Worm (Caenorhabditis elegans) whole organism, L2 larva: ENCODE measurements around the gene fbxa-164.

Experiments used
- alr-1 ChIP-seq: fragments of 150-350 bp; optimal IDR thresholded peaks from 2 replicates; lab custom pipeline; 2014; ENCODE audit warnings: missing biosample characterization, missing genetic modification characterization
- blmp-1 ChIP-seq: sonication (generic microtip); optimal IDR thresholded peaks from 2 replicates; lab custom pipeline; 2017; ENCODE audit warnings: missing genetic modification characterization, mild to moderate bottlenecking, missing compliant biosample characterization, antibody characterized with exemption, moderate library complexity; ENCODE audit not compliant: insufficient read depth
- ceh-82 ChIP-seq: fragments of 150-350 bp; optimal IDR thresholded peaks from 2 replicates; lab custom pipeline; 2014; ENCODE audit warnings: missing biosample characterization, missing genetic modification characterization
- nhr-11 ChIP-seq: fragments of 150-350 bp; optimal IDR thresholded peaks from 2 replicates; lab custom pipeline; 2014; ENCODE audit warnings: missing biosample characterization, missing genetic modification characterization
- nhr-237 ChIP-seq: fragments of 150-350 bp; optimal IDR thresholded peaks from 2 replicates; lab custom pipeline; 2014; ENCODE audit warnings: missing biosample characterization, missing genetic modification characterization
- skn-1 ChIP-seq: sonication (generic microtip); optimal IDR thresholded peaks from 2 replicates; lab custom pipeline; 2017; ENCODE audit warnings: missing biosample characterization, missing genetic modification characterization

- TF ChIP-seq nhr-11: no peak
- no peak for TF ChIP-seq alr-1 (tag; lab: Kevin White, UChicago)
- no peak for TF ChIP-seq blmp-1
- no peak for TF ChIP-seq nhr-237 (tag; lab: Kevin White, UChicago)
- no peak for TF ChIP-seq ceh-82 (tag; lab: Kevin White, UChicago)
- TF ChIP-seq skn-1 (tag; lab: Kevin White, UChicago): no peak
These were observed 26.6 kb upstream of the fbxa-164 start, which contains the start of gene srh-72 for ce11 chrII:1640496-1640895.
